Worm (Caenorhabditis elegans): ENCODE measurements around the gene gcc-2.

The gcc-2 gene

ce11 chrIII:9720191-9720590 is 41.8 kb downstream of the gcc-2 start, which contains the start of gene ncx-7:
ncx-7 (minus strand) TSS chrIII:9720291.
- TF ChIP-seq lin-39 (tag; optimal IDR thresholded peaks at IDR 0.05) (no peak), ceh-9 (tag; optimal IDR thresholded peaks at IDR 0.05) (no peak), hmg-11 (tag; optimal IDR thresholded peaks at IDR 0.05) (no peak), elt-3 (tag; optimal IDR thresholded peaks at IDR 0.05) (no peak), fkh-10 (GFP tag; optimal IDR thresholded peaks at IDR 0.05) (no peak), elt-2 (tag; optimal IDR thresholded peaks at IDR 0.05) (peak; percentile 58), nhr-43 (tag; optimal IDR thresholded peaks at IDR 0.05; ENCODE audit: poor library complexity, severe bottlenecking) (no peak), eor-1 (tag; optimal IDR thresholded peaks at IDR 0.05) (no peak), sea-2 (GFP tag; optimal IDR thresholded peaks at IDR 0.05) (no peak), lin-15B (tag; optimal IDR thresholded peaks at IDR 0.05) (no peak), nhr-237 (tag; optimal IDR thresholded peaks at IDR 0.05) (no peak), elt-1 (tag; optimal IDR thresholded peaks at IDR 0.05) (no peak), nhr-11 (tag; optimal IDR thresholded peaks at IDR 0.05) (no peak), zag-1 (tag; optimal IDR thresholded peaks at IDR 0.05) (no peak), pqm-1 (tag; optimal IDR thresholded peaks at IDR 0.05) (peak; percentile 36), nhr-25 (tag; optimal IDR thresholded peaks at IDR 0.05) (no peak), ztf-4 (tag; optimal IDR thresholded peaks at IDR 0.05) (no peak)

- no peak for TF ChIP-seq nhr-28 (tag; optimal IDR thresholded peaks at IDR 0.05)
- peak; percentile 61 for TF ChIP-seq nhr-43 (tag; optimal IDR thresholded peaks at IDR 0.05; ENCODE audit: poor library complexity, severe bottlenecking)
- TF ChIP-seq elt-2 (tag; optimal IDR thresholded peaks at IDR 0.05), result peak; percentile 75
- no peak for TF ChIP-seq unc-39 (tag; optimal IDR thresholded peaks at IDR 0.05)
- TF ChIP-seq ama-1 (optimal IDR thresholded peaks at IDR 0.05), result peak; percentile 96
- peak; percentile 31 for TF ChIP-seq lin-15B (tag; optimal IDR thresholded peaks at IDR 0.05)
- peak; percentile 13 for TF ChIP-seq ceh-82 (tag; optimal IDR thresholded peaks at IDR 0.05)
- no peak for TF ChIP-seq nhr-67 (tag; optimal IDR thresholded peaks at IDR 0.05)
- peak; percentile 59 for TF ChIP-seq ceh-28 (tag; optimal IDR thresholded peaks at IDR 0.05)
- no peak for TF ChIP-seq egl-27 (tag; optimal IDR thresholded peaks at IDR 0.05)
- TF ChIP-seq lin-39 (tag; optimal IDR thresholded peaks at IDR 0.05), result peak; percentile 61
- TF ChIP-seq ZK546.5 (tag; optimal IDR thresholded peaks at IDR 0.05), result no peak
- TF ChIP-seq nhr-12 (tag; optimal IDR thresholded peaks at IDR 0.05), result no peak
- TF ChIP-seq pqm-1 (tag; optimal IDR thresholded peaks at IDR 0.05), result peak; percentile 67
- peak; percentile 43 for TF ChIP-seq aly-2 (tag; optimal IDR thresholded peaks at IDR 0.05)
- no peak for TF ChIP-seq nhr-76 (tag; optimal IDR thresholded peaks at IDR 0.05)
- no peak for TF ChIP-seq egl-5 (tag; optimal IDR thresholded peaks at IDR 0.05)
- TF ChIP-seq sea-2 (GFP tag; optimal IDR thresholded peaks at IDR 0.05), result no peak
- peak; percentile 44 for TF ChIP-seq pha-4 (tag; optimal IDR thresholded peaks at IDR 0.05)
- TF ChIP-seq nhr-11 (tag; optimal IDR thresholded peaks at IDR 0.05), result no peak
- no peak for TF ChIP-seq unc-62 (GFP tag; optimal IDR thresholded peaks at IDR 0.05)
- TF ChIP-seq elt-3 (tag; optimal IDR thresholded peaks at IDR 0.05), result no peak
- peak; percentile 80 for TF ChIP-seq nhr-23 (tag; optimal IDR thresholded peaks at IDR 0.05)
- TF ChIP-seq elt-1 (tag; optimal IDR thresholded peaks at IDR 0.05), result no peak
- peak; percentile 18 for TF ChIP-seq nhr-25 (tag; optimal IDR thresholded peaks at IDR 0.05)
- TF ChIP-seq ztf-11 (tag; optimal IDR thresholded peaks at IDR 0.05), result no peak
- TF ChIP-seq mdl-1 (tag; optimal IDR thresholded peaks at IDR 0.05), result no peak
- no peak for TF ChIP-seq ceh-9 (tag; optimal IDR thresholded peaks at IDR 0.05)
- TF ChIP-seq ceh-16 (tag; optimal IDR thresholded peaks at IDR 0.05), result no peak
- no peak for TF ChIP-seq ztf-4 (tag; optimal IDR thresholded peaks at IDR 0.05)
- TF ChIP-seq hmg-11 (tag; optimal IDR thresholded peaks at IDR 0.05), result no peak
- TF ChIP-seq eor-1 (tag; optimal IDR thresholded peaks at IDR 0.05), result no peak
- TF ChIP-seq mml-1 (tag; optimal IDR thresholded peaks at IDR 0.05), result no peak
- peak; percentile 71 for TF ChIP-seq lsy-12 (tag; optimal IDR thresholded peaks at IDR 0.05)
- no peak for TF ChIP-seq fkh-2 (tag; optimal IDR thresholded peaks at IDR 0.05)
- TF ChIP-seq nhr-77 (tag; optimal IDR thresholded peaks at IDR 0.05), result peak; percentile 34
- TF ChIP-seq skn-1 (tag; optimal IDR thresholded peaks at IDR 0.05), result no peak
- TF ChIP-seq nfya-1 (tag; optimal IDR thresholded peaks at IDR 0.05; ENCODE audit: insufficient read depth), result peak; percentile 75
- no peak for TF ChIP-seq zag-1 (tag; optimal IDR thresholded peaks at IDR 0.05)
- no peak for TF ChIP-seq daf-12 (tag; optimal IDR thresholded peaks at IDR 0.05)
- no peak for TF ChIP-seq nhr-237 (tag; optimal IDR thresholded peaks at IDR 0.05)
- TF ChIP-seq fos-1 (tag; optimal IDR thresholded peaks at IDR 0.05), result no peak
- no peak for TF ChIP-seq jun-1 (tag; optimal IDR thresholded peaks at IDR 0.05)
- TF ChIP-seq fkh-10 (GFP tag; optimal IDR thresholded peaks at IDR 0.05), result no peak
- TF ChIP-seq snpc-4 (tag; optimal IDR thresholded peaks at IDR 0.05), result peak; percentile 99
- TF ChIP-seq tbx-2 (tag; optimal IDR thresholded peaks at IDR 0.05), result peak; percentile 45
- peak; percentile 20 for TF ChIP-seq R02D3.7 (tag; optimal IDR thresholded peaks at IDR 0.05)
These were observed 44.7 kb downstream of the gcc-2 start for ce11 chrIII:9717243-9717642.
